Fruit fly (Drosophila melanogaster): ENCODE data around the gene Smn.

Smn gene

dm6 chr3L:16586989-16587388 is 5.6 kb upstream of the Smn start, which contains the start of the genes Syx8 and CG32163 (continued):
- TF ChIP-seq gem (tag; optimal IDR thresholded peaks at IDR 0.05) (no peak), org-1 (GFP tag; optimal IDR thresholded peaks at IDR 0.05) (no peak), bowl (GFP tag; IDR thresholded peaks at IDR 0.05) (no peak), fd96Cb (tag; optimal IDR thresholded peaks at IDR 0.05) (no peak), Sox100B (GFP tag; optimal IDR thresholded peaks at IDR 0.05) (no peak), Trl (optimal IDR thresholded peaks at IDR 0.05) (no peak), Trl (GFP tag; optimal IDR thresholded peaks at IDR 0.05) (no peak), gcm2 (GFP tag; optimal IDR thresholded peaks at IDR 0.05) (no peak), Adf1 (GFP tag; IDR thresholded peaks at IDR 0.05) (no peak), CTCF (GFP tag; optimal IDR thresholded peaks at IDR 0.05) (peak; percentile 7), trem (tag; optimal IDR thresholded peaks at IDR 0.05) (peak; percentile 48), B-H2 (GFP tag; optimal IDR thresholded peaks at IDR 0.05) (no peak), ATbp (GFP tag; optimal IDR thresholded peaks at IDR 0.05) (no peak), grau (tag; optimal IDR thresholded peaks at IDR 0.05) (no peak), tio (GFP tag; optimal IDR thresholded peaks at IDR 0.05) (no peak), H15 (GFP tag; IDR thresholded peaks at IDR 0.05) (no peak), nmo (GFP tag; optimal IDR thresholded peaks at IDR 0.05) (peak; percentile 17), Mes4 (GFP tag; optimal IDR thresholded peaks at IDR 0.05) (no peak), slp2 (GFP tag; optimal IDR thresholded peaks at IDR 0.05) (no peak), CG12769 (tag; optimal IDR thresholded peaks at IDR 0.05) (no peak), CG30431 (GFP tag; optimal IDR thresholded peaks at IDR 0.05) (no peak), Hmr (GFP tag; optimal IDR thresholded peaks at IDR 0.05) (no peak), CG14965 (GFP tag; optimal IDR thresholded peaks at IDR 0.05; ENCODE audit: borderline replicate concordance) (no peak), CG8290 (GFP tag; optimal IDR thresholded peaks at IDR 0.05) (no peak), CG8290 (tag; optimal IDR thresholded peaks at IDR 0.05) (peak in 1 of 2 experiments; percentile 26), MBD-R2 (GFP tag; IDR thresholded peaks at IDR 0.05) (peak; percentile 91), Doc3 (GFP tag; IDR thresholded peaks at IDR 0.05; ENCODE audit: partially characterized antibody) (0 out of 3 replicates have a peak, but pooled peaks have one; percentile 31), odd (GFP tag; optimal IDR thresholded peaks at IDR 0.05) (no peak), cas (GFP tag; IDR thresholded peaks at IDR 0.05) (no peak), CG12071 (GFP tag; optimal IDR thresholded peaks at IDR 0.05) (no peak), CG7357 (GFP tag; IDR thresholded peaks at IDR 0.05) (peak; percentile 55; the same call in 1 of the 3 replicates), kah (GFP tag; optimal IDR thresholded peaks at IDR 0.05) (no peak), pros (GFP tag; optimal IDR thresholded peaks at IDR 0.05) (no peak), CG3847 (GFP tag; IDR thresholded peaks at IDR 0.05) (no peak), stwl (tag; optimal IDR thresholded peaks at IDR 0.05) (peak; percentile 46), CG17568 (GFP tag; optimal IDR thresholded peaks at IDR 0.05) (no peak), Ptx1 (GFP tag; IDR thresholded peaks at IDR 0.05) (no peak), danr (GFP tag; IDR thresholded peaks at IDR 0.05) (no peak), CG10654 (GFP tag; optimal IDR thresholded peaks at IDR 0.05) (no peak), crol (GFP tag; IDR thresholded peaks at IDR 0.05) (no peak), CG4854 (GFP tag; optimal IDR thresholded peaks at IDR 0.05) (no peak), CG1832 (GFP tag; optimal IDR thresholded peaks at IDR 0.05) (no peak), CG11696 (GFP tag; IDR thresholded peaks at IDR 0.05) (no peak), CG9609 (GFP tag; optimal IDR thresholded peaks at IDR 0.05) (no peak), zen2 (GFP tag; IDR thresholded peaks at IDR 0.05; ENCODE audit: partially characterized antibody) (no peak; the same call in 2 of the 3 replicates), Max (GFP tag; optimal IDR thresholded peaks at IDR 0.05) (no peak), sisA (GFP tag; IDR thresholded peaks at IDR 0.05) (no peak), chn (GFP tag; optimal IDR thresholded peaks at IDR 0.05) (no peak), CG8765 (GFP tag; IDR thresholded peaks at IDR 0.05) (no peak), fd64A (GFP tag; optimal IDR thresholded peaks at IDR 0.05) (no peak), BEAF-32 (GFP tag; optimal IDR thresholded peaks at IDR 0.05) (peak; percentile 43), CG9876 (GFP tag; optimal IDR thresholded peaks at IDR 0.05) (no peak), CG8089 (GFP tag; optimal IDR thresholded peaks at IDR 0.05) (no peak), wor (GFP tag; IDR thresholded peaks at IDR 0.05) (no peak)

Measured in whole organism, embryonic.